Fruit fly (Drosophila melanogaster) whole organism, prepupa: ENCODE results near the gene CG11693.

Experiments
- Blimp-1 ChIP-seq: fragments of 200-800 bp; sonication (Bioruptor generic); optimal IDR thresholded peaks from 3 replicates; lab custom pipeline; 2017; ENCODE audit warnings: missing biosample characterization, missing genetic modification characterization, mild to moderate bottlenecking, moderate library complexity, missing genetic modification reagents
- CG10631 ChIP-seq: fragments of 200-800 bp; sonication (Bioruptor generic); optimal IDR thresholded peaks from 2 replicates; lab custom pipeline; 2016; ENCODE audit warnings: missing biosample characterization, missing genetic modification characterization
- CG10669 ChIP-seq: fragments of 200-800 bp; sonication (Bioruptor generic); optimal IDR thresholded peaks from 3 replicates; lab custom pipeline; 2018; ENCODE audit warnings: missing biosample characterization, mild to moderate bottlenecking, missing genetic modification characterization, moderate library complexity
- CG11294 ChIP-seq: fragments of 200-800 bp; sonication (Bioruptor generic); IDR thresholded peaks from 2 replicates; pipeline ENCODE4 v1.3.6; 2022; ENCODE audit warnings: missing biosample characterization, missing genetic modification characterization
- CG11902 ChIP-seq: fragments of 200-800 bp; sonication (Bioruptor generic); optimal IDR thresholded peaks from 3 replicates; lab custom pipeline; 2016; ENCODE audit warnings: missing biosample characterization, missing genetic modification characterization
- CG15336 ChIP-seq: fragments of 200-800 bp; sonication (Bioruptor generic); IDR thresholded peaks from 2 replicates; pipeline ENCODE4 v1.3.6; 2022; ENCODE audit warnings: missing biosample characterization, missing genetic modification characterization
- CG1621 ChIP-seq: fragments of 200-800 bp; sonication (Bioruptor generic); optimal IDR thresholded peaks from 3 replicates; lab custom pipeline; 2018; ENCODE audit warnings: missing biosample characterization, mild to moderate bottlenecking, missing genetic modification characterization
- CG16779 ChIP-seq: fragments of 200-800 bp; sonication (Bioruptor generic); optimal IDR thresholded peaks from 3 replicates; lab custom pipeline; 2017; ENCODE audit warnings: missing biosample characterization, mild to moderate bottlenecking, missing genetic modification characterization
- CG3032 ChIP-seq: fragments of 200-800 bp; optimal IDR thresholded peaks from 2 replicates; lab custom pipeline; 2019; ENCODE audit warnings: missing biosample characterization, mild to moderate bottlenecking, missing genetic modification characterization, moderate library complexity
- CG31627 ChIP-seq: fragments of 200-800 bp; sonication (Bioruptor generic); optimal IDR thresholded peaks from 3 replicates; lab custom pipeline; 2016; ENCODE audit warnings: missing biosample characterization, missing genetic modification characterization
- CG32006 ChIP-seq: fragments of 200-800 bp; sonication (Bioruptor generic); optimal IDR thresholded peaks from 3 replicates; lab custom pipeline; 2017; ENCODE audit warnings: missing biosample characterization, mild to moderate bottlenecking, missing genetic modification characterization
- CG3919 ChIP-seq: fragments of 200-800 bp; sonication (Bioruptor generic); optimal IDR thresholded peaks from 3 replicates; lab custom pipeline; 2016; ENCODE audit warnings: missing biosample characterization, missing genetic modification characterization
- CG4318 ChIP-seq: fragments of 200-800 bp; sonication (Bioruptor generic); optimal IDR thresholded peaks from 3 replicates; lab custom pipeline; 2017; ENCODE audit warnings: missing biosample characterization, mild to moderate bottlenecking, missing genetic modification characterization
- CG6163 ChIP-seq: fragments of 200-800 bp; sonication (Bioruptor generic); IDR thresholded peaks from 3 replicates; pipeline ENCODE4 v1.3.6; 2022; ENCODE audit warnings: missing biosample characterization, missing genetic modification characterization
- CG6276 ChIP-seq: fragments of 200-800 bp; sonication (Bioruptor generic); optimal IDR thresholded peaks from 2 replicates; lab custom pipeline; 2017; ENCODE audit warnings: missing biosample characterization, mild to moderate bottlenecking, missing genetic modification characterization
- CG6792 ChIP-seq: fragments of 200-800 bp; sonication (Bioruptor generic); optimal IDR thresholded peaks from 3 replicates; lab custom pipeline; 2016; ENCODE audit warnings: missing biosample characterization, missing genetic modification characterization
- CG6808 ChIP-seq: fragments of 200-800 bp; sonication (Bioruptor generic); optimal IDR thresholded peaks from 3 replicates; lab custom pipeline; 2017; ENCODE audit warnings: missing biosample characterization, missing genetic modification characterization, mild to moderate bottlenecking, moderate library complexity, missing genetic modification reagents
- CG6854 ChIP-seq: fragments of 200-800 bp; sonication (Bioruptor generic); optimal IDR thresholded peaks from 2 replicates; lab custom pipeline; 2017; ENCODE audit warnings: missing biosample characterization, mild to moderate bottlenecking, missing genetic modification characterization
- CG7368 ChIP-seq: fragments of 200-800 bp; sonication (Bioruptor generic); optimal IDR thresholded peaks from 3 replicates; lab custom pipeline; 2016; ENCODE audit warnings: missing biosample characterization, missing genetic modification characterization
- CG8119 ChIP-seq: fragments of 200-800 bp; sonication (Bioruptor generic); IDR thresholded peaks from 3 replicates; pipeline ENCODE4 v1.3.6; 2022; ENCODE audit warnings: missing biosample characterization, missing genetic modification characterization
- CG8319 ChIP-seq: fragments of 200-800 bp; sonication (Bioruptor generic); optimal IDR thresholded peaks from 3 replicates; lab custom pipeline; 2016; ENCODE audit warnings: missing biosample characterization, missing genetic modification characterization
- CG8632 ChIP-seq: fragments of 200-800 bp; sonication (Bioruptor generic); optimal IDR thresholded peaks from 3 replicates; lab custom pipeline; 2016; ENCODE audit warnings: missing biosample characterization, missing genetic modification characterization
- CG9139 ChIP-seq: fragments of 200-800 bp; sonication (Bioruptor generic); optimal IDR thresholded peaks from 3 replicates; lab custom pipeline; 2017; ENCODE audit warnings: missing biosample characterization, mild to moderate bottlenecking, missing genetic modification characterization
- Eip75B ChIP-seq: fragments of 200-800 bp; sonication (Bioruptor generic); optimal IDR thresholded peaks from 3 replicates; lab custom pipeline; 2016; ENCODE audit warnings: missing biosample characterization, missing genetic modification characterization
- Eip78C ChIP-seq: fragments of 200-800 bp; sonication (Bioruptor generic); peaks from one replicate; lab custom pipeline; 2016; ENCODE audit warnings: missing biosample characterization, missing genetic modification characterization
- Eip93F ChIP-seq: fragments of 200-800 bp; sonication (Bioruptor generic); optimal IDR thresholded peaks from 2 replicates; lab custom pipeline; 2016; ENCODE audit warnings: missing biosample characterization, mild to moderate bottlenecking, missing genetic modification characterization
- Ets21C ChIP-seq: fragments of 200-800 bp; sonication (Bioruptor generic); optimal IDR thresholded peaks from 3 replicates; lab custom pipeline; 2016; ENCODE audit warnings: missing biosample characterization, missing genetic modification characterization
- Ets96B ChIP-seq: fragments of 200-800 bp; optimal IDR thresholded peaks from 2 replicates; lab custom pipeline; 2019; ENCODE audit warnings: missing biosample characterization, mild to moderate bottlenecking, missing genetic modification characterization, moderate library complexity
- Hr38 ChIP-seq: sonication (Bioruptor generic); optimal IDR thresholded peaks from 2 replicates; lab custom pipeline; 2016; ENCODE audit warnings: missing biosample characterization, missing genetic modification characterization
- Hr39 ChIP-seq: fragments of 200-800 bp; sonication (Bioruptor generic); optimal IDR thresholded peaks from 2 replicates; lab custom pipeline; 2016; ENCODE audit warnings: missing biosample characterization, missing genetic modification characterization
- Lpt ChIP-seq: fragments of 200-800 bp; sonication (Bioruptor generic); optimal IDR thresholded peaks from 3 replicates; lab custom pipeline; 2016; ENCODE audit warnings: missing biosample characterization, missing genetic modification characterization
- Met ChIP-seq: fragments of 200-800 bp; sonication (Bioruptor generic); optimal IDR thresholded peaks from 3 replicates; lab custom pipeline; 2016; ENCODE audit warnings: missing biosample characterization, missing genetic modification characterization
- OdsH ChIP-seq: fragments of 200-800 bp; sonication (Bioruptor generic); optimal IDR thresholded peaks from 3 replicates; lab custom pipeline; 2016; ENCODE audit warnings: missing biosample characterization, missing genetic modification characterization
- Smox ChIP-seq: fragments of 200-800 bp; sonication (Bioruptor generic); optimal IDR thresholded peaks from 3 replicates; lab custom pipeline; 2016; ENCODE audit warnings: missing biosample characterization, missing genetic modification characterization
- Sox102F ChIP-seq: fragments of 200-800 bp; sonication (Bioruptor generic); optimal IDR thresholded peaks from 2 replicates; lab custom pipeline; 2016; ENCODE audit warnings: missing biosample characterization, mild to moderate bottlenecking, missing genetic modification characterization
- Sox15 ChIP-seq: fragments of 200-800 bp; sonication (Bioruptor generic); optimal IDR thresholded peaks from 3 replicates; lab custom pipeline; 2016; ENCODE audit warnings: missing biosample characterization, missing genetic modification characterization
- acj6 ChIP-seq: fragments of 200-800 bp; sonication (Bioruptor generic); optimal IDR thresholded peaks from 3 replicates; lab custom pipeline; 2016; ENCODE audit warnings: missing biosample characterization, missing genetic modification characterization
- dac ChIP-seq: fragments of 200-800 bp; sonication (Bioruptor generic); optimal IDR thresholded peaks from 2 replicates; lab custom pipeline; 2017; ENCODE audit warnings: missing biosample characterization, mild to moderate bottlenecking, missing genetic modification characterization
- eg ChIP-seq: fragments of 200-800 bp; sonication (Bioruptor generic); IDR thresholded peaks from 3 replicates; pipeline ENCODE4 v1.3.6; 2022; ENCODE audit warnings: missing biosample characterization, missing genetic modification characterization
- esn ChIP-seq: fragments of 200-800 bp; sonication (Bioruptor generic); optimal IDR thresholded peaks from 2 replicates; lab custom pipeline; 2016; ENCODE audit warnings: missing biosample characterization, mild to moderate bottlenecking, missing genetic modification characterization, moderate library complexity
- fd59A ChIP-seq: fragments of 200-800 bp; sonication (Bioruptor generic); optimal IDR thresholded peaks from 2 replicates; lab custom pipeline; 2017; ENCODE audit warnings: missing biosample characterization, mild to moderate bottlenecking, missing genetic modification characterization, missing genetic modification reagents
- fd85E ChIP-seq: fragments of 200-800 bp; sonication (Bioruptor generic); optimal IDR thresholded peaks from 3 replicates; lab custom pipeline; 2016; ENCODE audit warnings: missing biosample characterization, missing genetic modification characterization
- fkh ChIP-seq: fragments of 200-800 bp; sonication (Bioruptor generic); optimal IDR thresholded peaks from 3 replicates; lab custom pipeline; 2017; ENCODE audit warnings: missing biosample characterization, mild to moderate bottlenecking, missing genetic modification characterization, moderate library complexity
- lz ChIP-seq: fragments of 200-800 bp; sonication (Bioruptor generic); optimal IDR thresholded peaks from 3 replicates; lab custom pipeline; 2016; ENCODE audit warnings: missing biosample characterization, missing genetic modification characterization
- net ChIP-seq: fragments of 200-800 bp; sonication (Bioruptor generic); optimal IDR thresholded peaks from 3 replicates; lab custom pipeline; 2016; ENCODE audit warnings: missing biosample characterization, missing genetic modification characterization
- pdm3 ChIP-seq: fragments of 200-800 bp; sonication (Bioruptor generic); optimal IDR thresholded peaks from 3 replicates; lab custom pipeline; 2016; ENCODE audit warnings: missing biosample characterization, missing genetic modification characterization
- spab ChIP-seq: fragments of 200-800 bp; sonication (Bioruptor generic); optimal IDR thresholded peaks from 2 replicates; lab custom pipeline; 2017; ENCODE audit warnings: missing biosample characterization, mild to moderate bottlenecking, missing genetic modification characterization, missing genetic modification reagents
- ss ChIP-seq, 2 experiments: fragments of 200-800 bp; sonication (Bioruptor generic); optimal IDR thresholded peaks; 2 replicates in 1 of 2; 3 replicates in 1 of 2; lab custom pipeline; 2017 to 2018; ENCODE audit warnings: mild to moderate bottlenecking in 2 of 2, missing biosample characterization in 2 of 2, missing genetic modification characterization in 2 of 2, moderate library complexity in 1 of 2
- topi ChIP-seq: fragments of 200-800 bp; sonication (Bioruptor generic); optimal IDR thresholded peaks from 3 replicates; lab custom pipeline; 2016; ENCODE audit warnings: missing biosample characterization, missing genetic modification characterization
- vri ChIP-seq: fragments of 200-800 bp; sonication (Bioruptor generic); optimal IDR thresholded peaks from 3 replicates; lab custom pipeline; 2016; ENCODE audit warnings: missing biosample characterization, mild to moderate bottlenecking, missing genetic modification characterization

The CG11693 gene

dm6 chr3R:8355579-8355978, 45.0 kb upstream of the CG11693 start (continued):
- TF ChIP-seq Hr38 (GFP tag; lab: Kevin White, UChicago): no peak
- TF ChIP-seq CG6854 (GFP tag; lab: Kevin White, UChicago): peak; percentile 28
- peak; percentile 58 for TF ChIP-seq CG9139 (GFP tag; lab: Kevin White, UChicago)
- peak; percentile 92 for TF ChIP-seq CG3919 (GFP tag; lab: Kevin White, UChicago)
- TF ChIP-seq Sox15: peak; percentile 86
- TF ChIP-seq CG6808 (GFP tag; lab: Kevin White, UChicago): peak; percentile 67
- peak; percentile 46 to 89 for TF ChIP-seq ss (GFP tag; optimal IDR thresholded peaks at IDR 0.05; lab: Kevin White, UChicago)

- peak; percentile 78 for TF ChIP-seq CG10669 (GFP tag; lab: Kevin White, UChicago)
- peak; percentile 95 for TF ChIP-seq eg (GFP tag; lab: Robert Waterston, UW)
- TF ChIP-seq esn (GFP tag; lab: Kevin White, UChicago): peak; percentile 22
- peak; percentile 93 for TF ChIP-seq CG32006 (GFP tag; lab: Kevin White, UChicago)
- TF ChIP-seq Eip75B (GFP tag; lab: Kevin White, UChicago): peak; percentile 86
- peak; percentile 90 for TF ChIP-seq CG11294 (GFP tag; lab: Robert Waterston, UW)
- peak; percentile 69 for TF ChIP-seq CG31627
- TF ChIP-seq acj6: peak; percentile 89
- TF ChIP-seq fd85E (GFP tag; lab: Kevin White, UChicago): peak; percentile 74
- peak; percentile 95 for TF ChIP-seq OdsH
- peak; percentile 7 for TF ChIP-seq Smox (GFP tag; lab: Kevin White, UChicago)
- peak; percentile 89 for TF ChIP-seq Lpt (GFP tag; lab: Kevin White, UChicago)
- TF ChIP-seq CG7368: peak; percentile 89
- peak; percentile 81 for TF ChIP-seq CG6792
- TF ChIP-seq Met: peak; percentile 37
- TF ChIP-seq CG11902 (GFP tag; lab: Kevin White, UChicago): peak; percentile 89
- peak; percentile 95 for TF ChIP-seq net
- TF ChIP-seq dac (GFP tag; lab: Kevin White, UChicago): peak; percentile 90
- peak; percentile 91 for TF ChIP-seq CG6163
- no peak for TF ChIP-seq CG9139 (GFP tag; lab: Kevin White, UChicago)
- TF ChIP-seq Sox102F (GFP tag; lab: Kevin White, UChicago): peak; percentile 66
- peak; percentile 99 for TF ChIP-seq Eip78C
- TF ChIP-seq fkh (GFP tag; lab: Kevin White, UChicago): no peak
- peak; percentile 68 for TF ChIP-seq CG6808 (GFP tag; lab: Kevin White, UChicago)
- peak; percentile 90 for TF ChIP-seq CG8319
- peak; percentile 95 for TF ChIP-seq CG4318
- peak; percentile 40 for TF ChIP-seq Ets21C (GFP tag; lab: Kevin White, UChicago)
- peak; percentile 41 for TF ChIP-seq CG1621
- peak; percentile 84 for TF ChIP-seq CG8632
- TF ChIP-seq lz (GFP tag; lab: Kevin White, UChicago): peak; percentile 76
- TF ChIP-seq Hr39 (GFP tag; lab: Kevin White, UChicago): peak; percentile 65
- TF ChIP-seq topi (GFP tag; lab: Kevin White, UChicago): peak; percentile 73
- TF ChIP-seq Blimp-1 (GFP tag; lab: Kevin White, UChicago): no peak
- peak; percentile 79 for TF ChIP-seq CG10631
- peak; percentile 86 for TF ChIP-seq CG3919 (GFP tag; lab: Kevin White, UChicago)
- TF ChIP-seq CG6276 (GFP tag; lab: Kevin White, UChicago): peak; percentile 93
- no peak for TF ChIP-seq Eip93F
- peak; percentile 97 for TF ChIP-seq CG8119 (GFP tag; lab: Robert Waterston, UW)
- TF ChIP-seq spab (GFP tag; lab: Kevin White, UChicago): peak; percentile 42
- peak; percentile 82 for TF ChIP-seq CG16779 (tag; lab: Kevin White, UChicago)
- TF ChIP-seq vri (GFP tag; lab: Kevin White, UChicago): no peak
- TF ChIP-seq CG3032 (tag; lab: Kevin White, UChicago): peak; percentile 78
- peak; percentile 95 for TF ChIP-seq pdm3 (GFP tag; lab: Kevin White, UChicago)
- TF ChIP-seq Sox15: peak; percentile 92
- peak; percentile 72 for TF ChIP-seq Ets96B (tag; lab: Kevin White, UChicago)
- peak; percentile 97 for TF ChIP-seq CG15336 (GFP tag; lab: Robert Waterston, UW)
- TF ChIP-seq fd59A (GFP tag; lab: Kevin White, UChicago): peak; percentile 46
Measured at dm6 chr3R:8354969-8355368, 44.4 kb upstream of the CG11693 start.
